Worm (Caenorhabditis elegans): ENCODE measurements around the gene skpo-2.

skpo-2 gene

DNA sequence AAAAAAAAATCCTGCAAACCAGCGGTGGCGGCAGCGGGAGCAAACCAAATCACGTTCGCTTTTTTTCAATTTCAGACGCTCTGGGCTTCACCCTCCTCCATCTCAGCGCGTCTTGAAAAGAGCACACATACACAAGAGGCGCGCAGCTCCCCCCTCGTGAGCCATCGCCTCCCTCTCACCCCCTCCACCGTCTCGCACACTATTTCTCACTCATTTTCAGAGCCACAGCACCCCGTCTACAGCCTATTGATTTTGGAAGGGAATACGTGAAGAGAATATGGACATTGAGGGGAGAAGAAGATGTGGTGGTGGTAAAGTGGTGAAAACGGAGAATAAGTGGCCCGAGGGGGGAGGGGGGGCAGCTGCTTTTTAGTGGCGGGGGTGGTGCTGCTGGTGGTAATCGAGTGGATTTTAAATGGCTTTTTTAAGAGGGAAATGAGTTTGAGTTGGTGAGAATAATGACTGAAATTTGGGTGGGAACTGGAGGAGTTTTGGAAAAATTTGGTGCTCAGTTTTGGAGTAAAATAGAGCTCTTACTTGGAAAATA lies 8.1 kb downstream of the skpo-2 start (continued):
- TF ChIP-seq nhr-76 (tag; optimal IDR thresholded peaks at IDR 0.05) (no peak), F37D6.2 (tag; optimal IDR thresholded peaks at IDR 0.05) (no peak), ceh-82 (tag; optimal IDR thresholded peaks at IDR 0.05) (no peak), dmd-9 (GFP tag; IDR thresholded peaks at IDR 0.05) (no peak), hlh-30 (tag; optimal IDR thresholded peaks at IDR 0.05; ENCODE audit: insufficient read depth) (peak; percentile 69), madf-9 (GFP tag; conservative IDR thresholded peaks at IDR 0.05) (no peak), nhr-41 (GFP tag; IDR thresholded peaks at IDR 0.05) (no peak), jun-1 (tag; optimal IDR thresholded peaks at IDR 0.05) (no peak), T20F7.1 (GFP tag; optimal IDR thresholded peaks at IDR 0.05) (no peak), mdl-1 (tag; optimal IDR thresholded peaks at IDR 0.05) (peak in 1 of 2 experiments; percentile 47), D1046.2 (GFP tag; IDR thresholded peaks at IDR 0.05) (no peak), spr-1 (tag; optimal IDR thresholded peaks at IDR 0.05) (no peak), daf-16 (GFP tag; optimal IDR thresholded peaks at IDR 0.05) (no peak), daf-16 (tag; optimal IDR thresholded peaks at IDR 0.05) (no peak), hif-1 (tag; optimal IDR thresholded peaks at IDR 0.05) (peak in 1 of 2 experiments; percentile 18), set-16 (GFP tag; IDR thresholded peaks at IDR 0.05) (peak; percentile 82), lin-13 (GFP tag; optimal IDR thresholded peaks at IDR 0.05) (no peak), zag-1 (tag; optimal IDR thresholded peaks at IDR 0.05) (no peak), tra-1 (GFP tag; IDR thresholded peaks at IDR 0.05) (no peak), hlh-11 (tag; optimal IDR thresholded peaks at IDR 0.05) (peak; percentile 1), rbr-2 (tag; optimal IDR thresholded peaks at IDR 0.05) (peak; percentile 41)

- no peak for TF ChIP-seq cey-2 (tag; optimal IDR thresholded peaks at IDR 0.05; ENCODE audit: borderline replicate concordance, insufficient read depth)
- TF ChIP-seq lim-7 (GFP tag; IDR thresholded peaks at IDR 0.05): no peak
- TF ChIP-seq pha-4 (GFP tag; IDR thresholded peaks at IDR 0.05): no peak
- TF ChIP-seq pha-4 (tag; optimal IDR thresholded peaks at IDR 0.05): no peak
- no peak for TF ChIP-seq hif-1 (tag; optimal IDR thresholded peaks at IDR 0.05)
- TF ChIP-seq egl-43 (GFP tag; IDR thresholded peaks at IDR 0.05): no peak
These were observed 10.9 kb downstream of the skpo-2 start, which contains the start of gene nep-11 for ce11 chrII:3425433-3425832. TSS of gene nep-11 (minus strand) at chrII:3425533.

ce11 chrII:3422938-3423337 lies 13.4 kb downstream of the skpo-2 start:
- TF ChIP-seq Y5F2A.4 (GFP tag; optimal IDR thresholded peaks at IDR 0.05) (no peak), duxl-1 (tag; optimal IDR thresholded peaks at IDR 0.05; ENCODE audit: poor library complexity) (peak; percentile 80)

DNA sequence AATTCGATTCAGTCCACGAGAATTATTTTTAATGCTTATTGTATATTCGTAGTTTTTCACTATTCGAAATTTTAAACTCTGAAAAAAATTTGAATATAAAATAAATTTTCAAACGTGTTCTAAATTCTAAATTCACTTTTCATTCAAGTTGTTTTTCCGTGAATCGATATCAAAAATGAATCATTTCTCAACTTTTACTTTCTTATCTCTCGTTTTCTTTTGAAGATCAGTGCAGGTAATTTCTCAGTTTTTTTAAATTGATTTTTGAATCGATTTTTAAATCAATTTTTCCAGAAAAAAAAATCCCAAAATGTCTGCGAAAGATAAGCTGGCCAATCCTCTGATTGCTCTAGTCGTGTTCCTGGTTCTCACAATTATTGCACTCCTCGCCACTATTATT lies 19.8 kb downstream of the skpo-2 start, which contains the start of gene nep-6:
nep-6 (plus strand) TSS at position 301 of the 400 bp plus-strand sequence.
- TF ChIP-seq ceh-28 (tag; optimal IDR thresholded peaks at IDR 0.05): no peak

ce11 chrII:3414383-3414910 lies 21.9 kb downstream of the skpo-2 start, which contains the start of the genes F18A12.7 and F18A12.2:
TSS of gene F18A12.7 (minus strand) at chrII:3414483.
TSS of gene F18A12.2 (plus strand) at chrII:3414860.
- TF ChIP-seq ceh-82 (tag; optimal IDR thresholded peaks at IDR 0.05): no peak
- TF ChIP-seq egl-43 (GFP tag; IDR thresholded peaks at IDR 0.05): no peak
- TF ChIP-seq nhr-6 (tag; optimal IDR thresholded peaks at IDR 0.05): no peak
- TF ChIP-seq daf-8 (GFP tag; IDR thresholded peaks at IDR 0.05): no peak
- no peak for TF ChIP-seq unc-62 (GFP tag; optimal IDR thresholded peaks at IDR 0.05 in 1 of 2)
- TF ChIP-seq unc-62 (tag; optimal IDR thresholded peaks at IDR 0.05): no peak
- TF ChIP-seq daf-12 (tag; optimal IDR thresholded peaks at IDR 0.05): no peak
- no peak for TF ChIP-seq jun-1 (tag; optimal IDR thresholded peaks at IDR 0.05)
- no peak for TF ChIP-seq ama-1 (optimal IDR thresholded peaks at IDR 0.05)
- no peak for TF ChIP-seq set-16 (GFP tag; IDR thresholded peaks at IDR 0.05)
- no peak for TF ChIP-seq egl-27 (tag; optimal IDR thresholded peaks at IDR 0.05)
- no peak for TF ChIP-seq tra-1 (GFP tag; IDR thresholded peaks at IDR 0.05)
- no peak for TF ChIP-seq lsy-2 (tag; optimal IDR thresholded peaks at IDR 0.05)
- TF ChIP-seq ceh-28 (tag; optimal IDR thresholded peaks at IDR 0.05): no peak
- TF ChIP-seq fkh-10 (GFP tag; optimal IDR thresholded peaks at IDR 0.05): no peak
- TF ChIP-seq hlh-30 (tag; optimal IDR thresholded peaks at IDR 0.05; ENCODE audit: insufficient read depth): no peak
- no peak for TF ChIP-seq nhr-76 (tag; optimal IDR thresholded peaks at IDR 0.05)
- TF ChIP-seq D1046.2 (GFP tag; IDR thresholded peaks at IDR 0.05): no peak
- TF ChIP-seq ceh-32 (tag; optimal IDR thresholded peaks at IDR 0.05; ENCODE audit: poor library complexity): no peak
- TF ChIP-seq nhr-28 (tag; optimal IDR thresholded peaks at IDR 0.05): no peak
